Fruit fly (Drosophila melanogaster) whole organism, embryonic: ENCODE results near the gene CG13449.

Experiments used
- Abd-B ChIP-seq: fragments of 200-800 bp; sonication (Bioruptor generic); optimal IDR thresholded peaks from 2 replicates; lab custom pipeline; 2018; ENCODE audit warnings: missing biosample characterization, mild to moderate bottlenecking, missing genetic modification characterization, moderate library complexity
- Atf6 ChIP-seq: fragments of 200-800 bp; sonication (Bioruptor generic); IDR thresholded peaks from 2 replicates; pipeline ENCODE4 v1.3.6; 2022; ENCODE audit warnings: missing biosample characterization, missing genetic modification characterization
- CG10462 ChIP-seq: fragments of 200-800 bp; sonication (Bioruptor generic); optimal IDR thresholded peaks from 2 replicates; lab custom pipeline; 2016; ENCODE audit warnings: missing biosample characterization, missing genetic modification characterization
- CG11247 ChIP-seq: fragments of 200-800 bp; sonication (Bioruptor generic); IDR thresholded peaks from 2 replicates; pipeline ENCODE4 v1.3.6; 2022; ENCODE audit warnings: missing biosample characterization, missing genetic modification characterization
- CG13123 ChIP-seq: fragments of 200-800 bp; sonication (Bioruptor generic); optimal IDR thresholded peaks from 2 replicates; lab custom pipeline; 2016; ENCODE audit warnings: missing biosample characterization, missing genetic modification characterization
- CG13894 ChIP-seq: fragments of 200-800 bp; sonication (Bioruptor generic); optimal IDR thresholded peaks from 3 replicates; lab custom pipeline; 2018; ENCODE audit warnings: missing biosample characterization, mild to moderate bottlenecking, missing genetic modification characterization, moderate library complexity
- CG15696 ChIP-seq: fragments of 200-800 bp; sonication (Bioruptor generic); optimal IDR thresholded peaks from 2 replicates; lab custom pipeline; 2019; ENCODE audit warnings: missing biosample characterization, mild to moderate bottlenecking, missing genetic modification characterization, moderate library complexity
- CG17186 ChIP-seq: fragments of 200-800 bp; sonication (Bioruptor generic); optimal IDR thresholded peaks from 3 replicates; lab custom pipeline; 2017; ENCODE audit warnings: missing biosample characterization, missing genetic modification reagents, missing genetic modification characterization
- CG17361 ChIP-seq: fragments of 200-800 bp; sonication (Bioruptor generic); IDR thresholded peaks from 3 replicates; pipeline ENCODE4 v1.3.6; 2022; ENCODE audit warnings: missing biosample characterization, missing genetic modification characterization
- CG17912 ChIP-seq: fragments of 200-800 bp; sonication (Bioruptor generic); optimal IDR thresholded peaks from 2 replicates; lab custom pipeline; 2018; ENCODE audit warnings: missing biosample characterization, mild to moderate bottlenecking, missing genetic modification characterization
- CG3847 ChIP-seq: fragments of 200-800 bp; sonication (Bioruptor generic); IDR thresholded peaks from 2 replicates; pipeline ENCODE4 v1.3.6; 2022; ENCODE audit warnings: missing biosample characterization, missing genetic modification characterization
- CG4707 ChIP-seq: fragments of 200-800 bp; sonication (Bioruptor generic); optimal IDR thresholded peaks from 2 replicates; lab custom pipeline; 2018; ENCODE audit warnings: missing biosample characterization, mild to moderate bottlenecking, missing genetic modification characterization, moderate library complexity
- CG4730 ChIP-seq: fragments of 200-800 bp; sonication (Bioruptor generic); IDR thresholded peaks from 2 replicates; pipeline ENCODE4 v1.3.6; 2022; ENCODE audit warnings: missing biosample characterization, missing genetic modification characterization
- CG6272 ChIP-seq: fragments of 200-800 bp; sonication (Bioruptor generic); IDR thresholded peaks from 2 replicates; pipeline ENCODE4 v1.3.6; 2022; ENCODE audit warnings: missing biosample characterization, missing genetic modification characterization
- CG6791 ChIP-seq: fragments of 200-800 bp; sonication (Bioruptor generic); IDR thresholded peaks from 3 replicates; pipeline ENCODE4 v1.3.6; 2022; ENCODE audit warnings: missing biosample characterization, missing genetic modification characterization; ENCODE audit not compliant: partially characterized antibody
- CG9876 ChIP-seq: fragments of 200-800 bp; sonication (Bioruptor generic); optimal IDR thresholded peaks from 2 replicates; lab custom pipeline; 2016; ENCODE audit warnings: missing biosample characterization, missing genetic modification characterization
- CkIIα-i1 ChIP-seq: fragments of 200-800 bp; sonication (Bioruptor generic); IDR thresholded peaks from 2 replicates; pipeline ENCODE4 v1.3.6; 2022; ENCODE audit warnings: missing biosample characterization, missing genetic modification characterization
- Dll ChIP-seq: fragments of 200-800 bp; sonication (Bioruptor generic); IDR thresholded peaks from 4 replicates; pipeline ENCODE4 v1.3.6; 2022; ENCODE audit warnings: missing biosample characterization, missing genetic modification characterization; ENCODE audit not compliant: partially characterized antibody
- HLH4C ChIP-seq: fragments of 200-800 bp; sonication (Bioruptor generic); IDR thresholded peaks from 3 replicates; pipeline ENCODE4 v1.3.6; 2022; ENCODE audit warnings: missing biosample characterization, missing genetic modification characterization; ENCODE audit not compliant: partially characterized antibody
- HmgZ ChIP-seq: fragments of 200-800 bp; sonication (Bioruptor generic); optimal IDR thresholded peaks from 2 replicates; lab custom pipeline; 2018; ENCODE audit warnings: missing biosample characterization, mild to moderate bottlenecking, missing genetic modification characterization
- Lhr ChIP-seq: fragments of 200-800 bp; sonication (Bioruptor generic); optimal IDR thresholded peaks from 3 replicates; lab custom pipeline; 2017; ENCODE audit warnings: mild to moderate bottlenecking, missing biosample characterization, missing genetic modification reagents, missing genetic modification characterization
- MBD-R2 ChIP-seq: fragments of 200-800 bp; sonication (Bioruptor generic); IDR thresholded peaks from 2 replicates; pipeline ENCODE4 v1.3.6; 2022; ENCODE audit warnings: missing biosample characterization, missing genetic modification characterization
- NFAT ChIP-seq: fragments of 200-800 bp; sonication (Bioruptor generic); IDR thresholded peaks from 2 replicates; pipeline ENCODE4 v1.3.6; 2022; ENCODE audit warnings: missing biosample characterization, missing genetic modification characterization
- Taf1 ChIP-seq: fragments of 200-800 bp; sonication (Bioruptor generic); IDR thresholded peaks from 2 replicates; pipeline ENCODE4 v1.3.6; 2022; ENCODE audit warnings: missing biosample characterization, missing genetic modification characterization
- Trl ChIP-seq, 3 experiments: fragments of >200 bp in 2 of 3; fragments of 200-800 bp in 1 of 3; sonication (Bioruptor generic) in 1 of 3; optimal IDR thresholded peaks; 2 replicates in 1 of 3; 3 replicates in 2 of 3; lab custom pipeline; 2016 to 2017; ENCODE audit warnings: missing biosample characterization in 1 of 3, missing genetic modification characterization in 1 of 3
- chinmo ChIP-seq: fragments of 200-800 bp; sonication (Bioruptor generic); IDR thresholded peaks from 4 replicates; pipeline ENCODE4 v1.3.6; 2022; ENCODE audit warnings: missing biosample characterization, missing genetic modification characterization; ENCODE audit not compliant: partially characterized antibody
- ci ChIP-seq: fragments of 200-800 bp; sonication (Bioruptor generic); IDR thresholded peaks from 3 replicates; pipeline ENCODE4 v1.3.6; 2022; ENCODE audit warnings: missing biosample characterization, missing genetic modification characterization
- crc ChIP-seq: fragments of 200-800 bp; sonication (Bioruptor generic); optimal IDR thresholded peaks from 2 replicates; lab custom pipeline; 2016; ENCODE audit warnings: missing biosample characterization, missing genetic modification characterization
- croc ChIP-seq: fragments of 200-800 bp; sonication (Bioruptor generic); conservative IDR thresholded peaks from 3 replicates; pipeline ENCODE4 v1.3.6; 2022; ENCODE audit warnings: missing biosample characterization, missing genetic modification characterization
- crp ChIP-seq, 2 experiments: fragments of 200-800 bp; sonication (Bioruptor generic); optimal IDR thresholded peaks; 2 replicates in 1 of 2; 3 replicates in 1 of 2; lab custom pipeline; 2017; ENCODE audit warnings: missing biosample characterization in 2 of 2, missing genetic modification characterization in 2 of 2, mild to moderate bottlenecking in 1 of 2, moderate library complexity in 1 of 2
- gcm ChIP-seq: fragments of 200-800 bp; sonication (Bioruptor generic); optimal IDR thresholded peaks from 2 replicates; lab custom pipeline; 2019; ENCODE audit warnings: missing biosample characterization, mild to moderate bottlenecking, missing genetic modification characterization, moderate library complexity
- gro ChIP-seq: fragments of 200-800 bp; sonication (Bioruptor generic); optimal IDR thresholded peaks from 2 replicates; lab custom pipeline; 2016; ENCODE audit warnings: missing biosample characterization, missing genetic modification characterization
- insv ChIP-seq, 2 experiments: fragments of 200-800 bp; sonication (Bioruptor generic); optimal IDR thresholded peaks; 3 replicates each; lab custom pipeline; 2016 to 2018; ENCODE audit warnings: missing biosample characterization in 2 of 2, missing genetic modification characterization in 2 of 2
- ken ChIP-seq: fragments of 200-800 bp; sonication (Bioruptor generic); IDR thresholded peaks from 3 replicates; pipeline ENCODE4 v1.3.6; 2022; ENCODE audit warnings: missing biosample characterization, missing genetic modification characterization
- onecut ChIP-seq: fragments of 200-800 bp; sonication (Bioruptor generic); IDR thresholded peaks from 2 replicates; pipeline ENCODE4 v1.3.6; 2022; ENCODE audit warnings: missing biosample characterization, missing genetic modification characterization
- otp ChIP-seq: fragments of 200-800 bp; sonication (Bioruptor generic); IDR thresholded peaks from 3 replicates; pipeline ENCODE4, ENCODE4 v1.3.6; 2022; ENCODE audit warnings: missing biosample characterization, missing genetic modification characterization
- p53 ChIP-seq: fragments of 200-800 bp; sonication (Bioruptor generic); optimal IDR thresholded peaks from 2 replicates; lab custom pipeline; 2016; ENCODE audit warnings: missing biosample characterization, missing genetic modification characterization
- pzg ChIP-seq: fragments of 200-800 bp; sonication (Bioruptor generic); optimal IDR thresholded peaks from 3 replicates; lab custom pipeline; 2018; ENCODE audit warnings: missing biosample characterization, mild to moderate bottlenecking, missing genetic modification characterization, moderate library complexity
- row ChIP-seq: fragments of 200-800 bp; sonication (Bioruptor generic); IDR thresholded peaks from 3 replicates; pipeline ENCODE4 v1.3.6; 2022; ENCODE audit warnings: missing biosample characterization, missing genetic modification characterization
- sim ChIP-seq: fragments of 200-800 bp; sonication (Bioruptor generic); IDR thresholded peaks from 2 replicates; pipeline ENCODE4 v1.3.6; 2022; ENCODE audit warnings: missing biosample characterization, missing genetic modification characterization
- sna ChIP-seq: fragments of 200-800 bp; sonication (Bioruptor generic); IDR thresholded peaks from 2 replicates; pipeline ENCODE4 v1.3.6; 2022; ENCODE audit warnings: missing biosample characterization, missing genetic modification characterization; ENCODE audit not compliant: partially characterized antibody
- sqz ChIP-seq: fragments of 200-800 bp; sonication (Bioruptor generic); optimal IDR thresholded peaks from 3 replicates; lab custom pipeline; 2018; ENCODE audit warnings: missing biosample characterization, mild to moderate bottlenecking, missing genetic modification characterization
- ssp ChIP-seq: fragments of 200-800 bp; sonication (Bioruptor generic); IDR thresholded peaks from 2 replicates; pipeline ENCODE4 v1.3.6; 2022; ENCODE audit warnings: missing biosample characterization, missing genetic modification characterization
- stwl ChIP-seq: fragments of 200-800 bp; sonication (Bioruptor generic); optimal IDR thresholded peaks from 3 replicates; lab custom pipeline; 2018; ENCODE audit warnings: missing biosample characterization, mild to moderate bottlenecking, missing genetic modification characterization, moderate library complexity
- tna ChIP-seq: fragments of 200-800 bp; sonication (Bioruptor generic); IDR thresholded peaks from 2 replicates; pipeline ENCODE4 v1.3.6; 2022; ENCODE audit warnings: missing biosample characterization, missing genetic modification characterization; ENCODE audit not compliant: partially characterized antibody
- unc-4 ChIP-seq: fragments of 200-800 bp; sonication (Bioruptor generic); IDR thresholded peaks from 2 replicates; pipeline ENCODE4 v1.3.6; 2022; ENCODE audit warnings: missing biosample characterization, missing genetic modification characterization; ENCODE audit not compliant: partially characterized antibody
- usp ChIP-seq: fragments of >200 bp; optimal IDR thresholded peaks from 2 replicates; lab custom pipeline; 2017; ENCODE audit warnings: missing biosample characterization, missing genetic modification characterization
- wor ChIP-seq: fragments of 200-800 bp; sonication (Bioruptor generic); IDR thresholded peaks from 2 replicates; pipeline ENCODE4 v1.3.6; 2022; ENCODE audit warnings: missing biosample characterization, missing genetic modification characterization
- zen ChIP-seq: fragments of 200-800 bp; sonication (Bioruptor generic); optimal IDR thresholded peaks from 3 replicates; lab custom pipeline; 2018; ENCODE audit warnings: missing biosample characterization, mild to moderate bottlenecking, missing genetic modification characterization, moderate library complexity

The CG13449 gene

dm6 chr3L:15565829-15566433 is 46.7 kb downstream of the CG13449 start, which contains the start of gene dop (continued):
- TF ChIP-seq CG11247 (no peak; the same call in 1 of the 2 replicates), gro (GFP tag; lab: Kevin White, UChicago) (peak; percentile 61), insv (GFP tag; optimal IDR thresholded peaks at IDR 0.05; lab: Kevin White, UChicago) (no peak), croc (GFP tag; lab: Robert Waterston, UW) (no peak), CG17186 (peak; percentile 20), CG6272 (GFP tag; lab: Robert Waterston, UW) (no peak), Abd-B (GFP tag; lab: Kevin White, UChicago) (peak; percentile 9), ci (GFP tag; lab: Robert Waterston, UW) (peak; percentile 30; the same call in 1 of the 3 replicates), crc (GFP tag; lab: Kevin White, UChicago) (no peak), sqz (GFP tag; lab: Kevin White, UChicago) (no peak), NFAT (GFP tag; lab: Robert Waterston, UW) (no peak), CG4707 (GFP tag; lab: Kevin White, UChicago) (no peak), CG17361 (GFP tag; lab: Robert Waterston, UW) (no peak), crp (GFP tag; optimal IDR thresholded peaks at IDR 0.05; lab: Kevin White, UChicago) (no peak), pzg (peak; percentile 80), unc-4 (GFP tag; lab: Robert Waterston, UW) (peak; percentile 70), chinmo (GFP tag; lab: Robert Waterston, UW) (0 out of 4 replicates have a peak, but pooled peaks have one; percentile 25), Dll (GFP tag; lab: Robert Waterston, UW) (peak; percentile 72), Lhr (GFP tag; lab: Kevin White, UChicago) (peak; percentile 8), CG13894 (tag; lab: Kevin White, UChicago) (peak; percentile 9), sna (peak; percentile 43), CG10462 (GFP tag; lab: Kevin White, UChicago) (no peak), usp (GFP tag; lab: Kevin White, UChicago) (no peak), CG13123 (GFP tag; lab: Kevin White, UChicago) (no peak), onecut (GFP tag; lab: Robert Waterston, UW) (peak; percentile 67), HLH4C (GFP tag; lab: Robert Waterston, UW) (peak; percentile 60), HmgZ (tag; lab: Kevin White, UChicago) (peak; percentile 15), sim (GFP tag; lab: Robert Waterston, UW) (no peak), zen (tag; lab: Kevin White, UChicago) (no peak), CG9876 (GFP tag; lab: Kevin White, UChicago) (no peak), MBD-R2 (peak; percentile 24; the same call in 1 of the 2 replicates), CkIIα-i1 (GFP tag; lab: Robert Waterston, UW) (no peak), stwl (tag; lab: Kevin White, UChicago) (peak; percentile 53), ken (GFP tag; lab: Robert Waterston, UW) (no peak), CG6791 (GFP tag; lab: Robert Waterston, UW) (peak; percentile 52; the same call in 2 of the 3 replicates), Atf6 (GFP tag; lab: Robert Waterston, UW) (peak; percentile 11; the same call in 1 of the 2 replicates), row (peak; percentile 58; the same call in 2 of the 3 replicates), gcm (no peak), CG4730 (GFP tag; lab: Robert Waterston, UW) (no peak), ssp (no peak), CG15696 (no peak), CG3847 (0 out of 2 replicates have a peak, but pooled peaks have one; percentile 30), otp (GFP tag; lab: Robert Waterston, UW) (no peak), p53 (GFP tag; lab: Kevin White, UChicago) (peak; percentile 9), Trl (optimal IDR thresholded peaks at IDR 0.05; lab: Kevin White, UChicago) (no peak), Trl (GFP tag; optimal IDR thresholded peaks at IDR 0.05; lab: Kevin White, UChicago) (peak; percentile 15), Taf1 (GFP tag; lab: Robert Waterston, UW) (no peak), wor (GFP tag; lab: Robert Waterston, UW) (no peak), CG17912 (GFP tag; lab: Kevin White, UChicago) (no peak), tna (GFP tag; lab: Robert Waterston, UW) (no peak)
